Fruit fly (Drosophila melanogaster) whole organism, embryonic: ENCODE measurements around the gene inaE.

Experiments used
- Atf6 ChIP-seq: fragments of 200-800 bp; sonication (Bioruptor generic); IDR thresholded peaks from 2 replicates; pipeline ENCODE4 v1.3.6; 2022; ENCODE audit warnings: missing biosample characterization, missing genetic modification characterization
- CG10209 ChIP-seq: fragments of 200-800 bp; sonication (Bioruptor generic); optimal IDR thresholded peaks from 3 replicates; lab custom pipeline; 2017; ENCODE audit warnings: missing biosample characterization, mild to moderate bottlenecking, missing genetic modification characterization, missing genetic modification reagents
- CG10366 ChIP-seq: fragments of 200-800 bp; sonication (Bioruptor generic); IDR thresholded peaks from 2 replicates; pipeline ENCODE4 v1.3.6; 2022; ENCODE audit warnings: missing biosample characterization, missing genetic modification characterization
- CG11398 ChIP-seq: fragments of 200-800 bp; sonication (Bioruptor generic); optimal IDR thresholded peaks from 2 replicates; lab custom pipeline; 2016; ENCODE audit warnings: missing biosample characterization, missing genetic modification characterization
- CG11504 ChIP-seq: fragments of 200-800 bp; sonication (Bioruptor generic); optimal IDR thresholded peaks from 3 replicates; lab custom pipeline; 2019; ENCODE audit warnings: missing biosample characterization, mild to moderate bottlenecking, missing genetic modification characterization, moderate library complexity
- CG11696 ChIP-seq: fragments of 200-800 bp; sonication (Bioruptor generic); IDR thresholded peaks from 2 replicates; pipeline ENCODE4 v1.3.6; 2022; ENCODE audit warnings: missing biosample characterization, missing genetic modification characterization
- CG11723 ChIP-seq: fragments of 200-800 bp; sonication (Bioruptor generic); optimal IDR thresholded peaks from 2 replicates; lab custom pipeline; 2017; ENCODE audit warnings: missing biosample characterization, mild to moderate bottlenecking, missing genetic modification characterization
- CG12659 ChIP-seq: fragments of 200-800 bp; sonication (Bioruptor generic); optimal IDR thresholded peaks from 3 replicates; lab custom pipeline; 2017; ENCODE audit warnings: mild to moderate bottlenecking, missing biosample characterization, missing genetic modification reagents, missing genetic modification characterization
- CG14014 ChIP-seq: fragments of 200-800 bp; sonication (Bioruptor generic); IDR thresholded peaks from 2 replicates; pipeline ENCODE4 v1.3.6; 2022; ENCODE audit warnings: missing biosample characterization, missing genetic modification characterization
- CG14441 ChIP-seq: fragments of 200-800 bp; sonication (Bioruptor generic); IDR thresholded peaks from 2 replicates; pipeline ENCODE4 v1.3.6; 2022; ENCODE audit warnings: missing biosample characterization, missing genetic modification characterization
- CG14667 ChIP-seq: fragments of 200-800 bp; sonication (Bioruptor generic); IDR thresholded peaks from 2 replicates; pipeline ENCODE4 v1.3.6; 2022; ENCODE audit warnings: missing biosample characterization, missing genetic modification characterization
- CG14965 ChIP-seq: fragments of 200-800 bp; sonication (Bioruptor generic); optimal IDR thresholded peaks from 2 replicates; lab custom pipeline; 2016; ENCODE audit warnings: missing biosample characterization, missing genetic modification characterization, borderline replicate concordance
- CG16863 ChIP-seq: fragments of 200-800 bp; sonication (Bioruptor generic); optimal IDR thresholded peaks from 3 replicates; lab custom pipeline; 2016; ENCODE audit warnings: missing biosample characterization, missing genetic modification characterization
- CG18599 ChIP-seq: fragments of 200-800 bp; sonication (Bioruptor generic); optimal IDR thresholded peaks from 3 replicates; lab custom pipeline; 2017; ENCODE audit warnings: missing biosample characterization, missing genetic modification characterization, mild to moderate bottlenecking, moderate library complexity, missing genetic modification reagents
- CG2129 ChIP-seq: fragments of 200-800 bp; sonication (Bioruptor generic); IDR thresholded peaks from 2 replicates; pipeline ENCODE4 v1.3.6; 2022; ENCODE audit warnings: missing biosample characterization, missing genetic modification characterization; ENCODE audit not compliant: partially characterized antibody
- CG30020 ChIP-seq: fragments of 200-800 bp; optimal IDR thresholded peaks from 2 replicates; lab custom pipeline; 2019; ENCODE audit warnings: missing biosample characterization, mild to moderate bottlenecking, missing genetic modification characterization, moderate library complexity
- CG3281 ChIP-seq: fragments of 200-800 bp; sonication (Bioruptor generic); optimal IDR thresholded peaks from 3 replicates; lab custom pipeline; 2017; ENCODE audit warnings: missing biosample characterization, mild to moderate bottlenecking, missing genetic modification characterization
- CG3407 ChIP-seq: fragments of 200-800 bp; sonication (Bioruptor generic); optimal IDR thresholded peaks from 2 replicates; lab custom pipeline; 2018; ENCODE audit warnings: missing biosample characterization, mild to moderate bottlenecking, missing genetic modification characterization
- CG3847 ChIP-seq: fragments of 200-800 bp; sonication (Bioruptor generic); IDR thresholded peaks from 2 replicates; pipeline ENCODE4 v1.3.6; 2022; ENCODE audit warnings: missing biosample characterization, missing genetic modification characterization
- CG42726 ChIP-seq: fragments of 200-800 bp; sonication (Bioruptor generic); IDR thresholded peaks from 2 replicates; pipeline ENCODE4 v1.3.6; 2022; ENCODE audit warnings: missing biosample characterization, missing genetic modification characterization; ENCODE audit not compliant: partially characterized antibody
- CG6791 ChIP-seq: fragments of 200-800 bp; sonication (Bioruptor generic); IDR thresholded peaks from 3 replicates; pipeline ENCODE4 v1.3.6; 2022; ENCODE audit warnings: missing biosample characterization, missing genetic modification characterization; ENCODE audit not compliant: partially characterized antibody
- CG7357 ChIP-seq: fragments of 200-800 bp; sonication (Bioruptor generic); IDR thresholded peaks from 3 replicates; pipeline ENCODE4 v1.3.6; 2022; ENCODE audit warnings: missing biosample characterization, missing genetic modification characterization
- CG8089 ChIP-seq: fragments of 200-800 bp; sonication (Bioruptor generic); optimal IDR thresholded peaks from 3 replicates; lab custom pipeline; 2016; ENCODE audit warnings: missing biosample characterization, missing genetic modification characterization
- CG8478 ChIP-seq: fragments of >200 bp; optimal IDR thresholded peaks from 2 replicates; lab custom pipeline; 2018
- Doc2 ChIP-seq: fragments of 200-800 bp; sonication (Bioruptor generic); IDR thresholded peaks from 2 replicates; pipeline ENCODE4 v1.3.6; 2022; ENCODE audit warnings: missing biosample characterization, missing genetic modification characterization
- Doc3 ChIP-seq: fragments of 200-800 bp; sonication (Bioruptor generic); IDR thresholded peaks from 3 replicates; pipeline ENCODE4 v1.3.6; 2022; ENCODE audit warnings: missing biosample characterization, missing genetic modification characterization; ENCODE audit not compliant: partially characterized antibody
- NK7.1 ChIP-seq: fragments of 200-800 bp; sonication (Bioruptor generic); optimal IDR thresholded peaks from 3 replicates; lab custom pipeline; 2016; ENCODE audit warnings: missing biosample characterization, missing genetic modification characterization
- Rx ChIP-seq: fragments of 200-800 bp; sonication (Bioruptor generic); IDR thresholded peaks from 2 replicates; pipeline ENCODE4 v1.3.6; 2022; ENCODE audit warnings: missing biosample characterization, missing genetic modification characterization
- ara ChIP-seq: fragments of 200-800 bp; sonication (Bioruptor generic); IDR thresholded peaks from 2 replicates; pipeline ENCODE4 v1.3.6; 2022; ENCODE audit warnings: missing biosample characterization, missing genetic modification characterization
- ato ChIP-seq: fragments of 200-800 bp; sonication (Bioruptor generic); IDR thresholded peaks from 2 replicates; pipeline ENCODE4 v1.3.6; 2022; ENCODE audit warnings: missing biosample characterization, missing genetic modification characterization; ENCODE audit not compliant: partially characterized antibody
- bsh ChIP-seq, 2 experiments: fragments of 200-800 bp; sonication (Bioruptor generic); optimal IDR thresholded peaks; 2 replicates each; lab custom pipeline; 2017 to 2018; ENCODE audit warnings: mild to moderate bottlenecking in 2 of 2, missing biosample characterization in 2 of 2, missing genetic modification characterization in 2 of 2, moderate library complexity in 1 of 2
- cad ChIP-seq: fragments of >200 bp; optimal IDR thresholded peaks from 2 replicates; lab custom pipeline; 2017; ENCODE audit warnings: missing biosample characterization, missing genetic modification characterization
- crol ChIP-seq: fragments of 200-800 bp; sonication (Bioruptor generic); IDR thresholded peaks from 2 replicates; pipeline ENCODE4 v1.3.6; 2022; ENCODE audit warnings: missing biosample characterization, missing genetic modification characterization
- cwo ChIP-seq: fragments of 200-800 bp; sonication (Bioruptor generic); optimal IDR thresholded peaks from 3 replicates; lab custom pipeline; 2017; ENCODE audit warnings: missing biosample characterization, missing genetic modification characterization, mild to moderate bottlenecking, moderate library complexity, missing genetic modification reagents
- dmrt99B ChIP-seq: fragments of 200-800 bp; sonication (Bioruptor generic); optimal IDR thresholded peaks from 2 replicates; lab custom pipeline; 2018; ENCODE audit warnings: missing biosample characterization, mild to moderate bottlenecking, missing genetic modification characterization, moderate library complexity
- dpn ChIP-seq, 2 experiments: fragments of 200-800 bp; sonication (Bioruptor generic); optimal IDR thresholded peaks; 3 replicates each; lab custom pipeline; 2016; ENCODE audit warnings: missing biosample characterization in 2 of 2, missing genetic modification characterization in 2 of 2
- dysf ChIP-seq: fragments of 200-800 bp; sonication (Bioruptor generic); IDR thresholded peaks from 3 replicates; pipeline ENCODE4 v1.3.6; 2022; ENCODE audit warnings: missing biosample characterization, missing genetic modification characterization
- fd102C ChIP-seq: fragments of 200-800 bp; sonication (Bioruptor generic); optimal IDR thresholded peaks from 2 replicates; lab custom pipeline; 2018; ENCODE audit warnings: missing biosample characterization, mild to moderate bottlenecking, missing genetic modification characterization, moderate library complexity
- fd96Cb ChIP-seq: fragments of 200-800 bp; sonication (Bioruptor generic); optimal IDR thresholded peaks from 2 replicates; lab custom pipeline; 2018; ENCODE audit warnings: missing biosample characterization, mild to moderate bottlenecking, missing genetic modification characterization, moderate library complexity
- fru ChIP-seq: fragments of >200 bp; optimal IDR thresholded peaks from 2 replicates; lab custom pipeline; 2017
- gsb-n ChIP-seq: fragments of 200-800 bp; sonication (Bioruptor generic); optimal IDR thresholded peaks from 3 replicates; lab custom pipeline; 2018; ENCODE audit warnings: missing biosample characterization, mild to moderate bottlenecking, missing genetic modification characterization
- h ChIP-seq: fragments of >200 bp; optimal IDR thresholded peaks from 2 replicates; lab custom pipeline; 2017
- lilli ChIP-seq: fragments of 200-800 bp; sonication (Bioruptor generic); optimal IDR thresholded peaks from 3 replicates; lab custom pipeline; 2016; ENCODE audit warnings: missing biosample characterization, missing genetic modification characterization
- phol ChIP-seq: fragments of 200-800 bp; sonication (Bioruptor generic); optimal IDR thresholded peaks from 3 replicates; lab custom pipeline; 2018; ENCODE audit warnings: missing biosample characterization, mild to moderate bottlenecking, missing genetic modification characterization, moderate library complexity
- schlank ChIP-seq: fragments of 200-800 bp; sonication (Bioruptor generic); optimal IDR thresholded peaks from 2 replicates; lab custom pipeline; 2018; ENCODE audit warnings: missing biosample characterization, mild to moderate bottlenecking, missing genetic modification characterization
- sens ChIP-seq: fragments of 200-800 bp; sonication (Bioruptor generic); peaks from one replicate; lab custom pipeline; 2016; ENCODE audit warnings: missing biosample characterization, missing genetic modification characterization
- stc ChIP-seq: fragments of 200-800 bp; sonication (Bioruptor generic); IDR thresholded peaks from 2 replicates; pipeline ENCODE4 v1.3.6; 2022; ENCODE audit warnings: missing biosample characterization, missing genetic modification characterization
- vfl ChIP-seq: fragments of 200-800 bp; sonication (Bioruptor generic); optimal IDR thresholded peaks from 2 replicates; lab custom pipeline; 2016; ENCODE audit warnings: missing biosample characterization, missing genetic modification characterization
- vnd ChIP-seq: fragments of 200-800 bp; sonication (Bioruptor generic); IDR thresholded peaks from 3 replicates; pipeline ENCODE4 v1.3.6; 2022; ENCODE audit warnings: missing biosample characterization, missing genetic modification characterization; ENCODE audit not compliant: partially characterized antibody
- vvl ChIP-seq: fragments of 200-800 bp; sonication (Bioruptor generic); IDR thresholded peaks from 2 replicates; pipeline ENCODE4 v1.3.6; 2022; ENCODE audit warnings: missing biosample characterization, missing genetic modification characterization
- zfh1 ChIP-seq: fragments of 200-800 bp; sonication (Bioruptor generic); IDR thresholded peaks from 3 replicates; pipeline ENCODE4 v1.3.6; 2022; ENCODE audit warnings: missing biosample characterization, missing genetic modification characterization

The inaE gene

DNA sequence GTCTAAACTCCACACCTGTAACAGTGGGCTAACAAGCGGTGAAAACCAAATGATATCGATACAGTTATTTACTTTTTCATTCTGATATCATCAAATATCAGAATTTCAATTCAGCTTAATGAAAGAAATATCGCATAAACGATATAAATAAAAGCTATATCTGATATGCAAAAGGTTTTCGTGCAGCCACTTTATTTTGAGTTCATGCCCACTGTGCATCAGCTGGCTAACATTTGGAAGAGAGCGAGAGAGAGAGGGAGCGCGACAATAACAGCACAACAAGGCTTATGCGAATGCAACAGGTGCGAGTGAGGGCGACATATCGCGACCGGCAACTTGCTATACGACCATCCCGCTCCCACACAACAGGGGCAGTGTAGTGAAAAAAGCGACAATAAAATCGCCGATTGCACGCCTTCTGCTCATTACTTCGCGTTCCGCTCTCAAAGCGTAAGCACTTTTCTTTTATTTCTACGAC is 44.1 kb upstream of the inaE start, which contains the start of gene CG11151 (continued):
- TF ChIP-seq CG18599 (GFP tag; lab: Kevin White, UChicago), result peak; percentile 98
- TF ChIP-seq CG14667 (GFP tag; lab: Robert Waterston, UW), result peak; percentile 91
- TF ChIP-seq CG3281, result peak; percentile 97
- peak; percentile 98 for TF ChIP-seq vvl (GFP tag; lab: Robert Waterston, UW)
- peak; percentile 94 for TF ChIP-seq stc (GFP tag; lab: Robert Waterston, UW)
- TF ChIP-seq CG10209 (GFP tag; lab: Kevin White, UChicago), result peak; percentile 97
- TF ChIP-seq CG11723 (GFP tag; lab: Kevin White, UChicago), result peak; percentile 96
- TF ChIP-seq ato (GFP tag; lab: Robert Waterston, UW), result no peak
- TF ChIP-seq CG12659 (GFP tag; lab: Kevin White, UChicago), result peak; percentile 98
- TF ChIP-seq Atf6, result peak; percentile 96
- TF ChIP-seq NK7.1 (GFP tag; lab: Kevin White, UChicago), result peak; percentile 93
- peak; percentile 96 for TF ChIP-seq CG8089
- no peak for TF ChIP-seq cad (GFP tag; lab: Kevin White, UChicago)
- TF ChIP-seq CG11398 (GFP tag; lab: Kevin White, UChicago), result peak; percentile 97
- TF ChIP-seq CG6791 (GFP tag; lab: Robert Waterston, UW), result peak; percentile 66; the same call in 2 of the 3 replicates
- peak; percentile 92 for TF ChIP-seq CG3847
- TF ChIP-seq vnd (GFP tag; lab: Robert Waterston, UW), result peak; percentile 67
- peak; percentile 87 for TF ChIP-seq fd102C (GFP tag; lab: Kevin White, UChicago)
- TF ChIP-seq cwo (GFP tag; lab: Kevin White, UChicago), result peak; percentile 94
- peak; percentile 96 for TF ChIP-seq zfh1
- peak; percentile 80 for TF ChIP-seq CG30020 (tag; lab: Kevin White, UChicago)
- peak; percentile 82 for TF ChIP-seq CG7357 (GFP tag; lab: Robert Waterston, UW)
- peak; percentile 97 for TF ChIP-seq dpn (GFP tag; optimal IDR thresholded peaks at IDR 0.05; lab: Kevin White, UChicago)
- TF ChIP-seq lilli (GFP tag; lab: Kevin White, UChicago), result peak; percentile 98
- TF ChIP-seq CG14014 (GFP tag; lab: Robert Waterston, UW), result peak; percentile 95
- no peak for TF ChIP-seq h
- peak; percentile 98 for TF ChIP-seq dmrt99B (tag; lab: Kevin White, UChicago)
- peak; percentile 96 for TF ChIP-seq CG11504
- no peak for TF ChIP-seq Doc2 (GFP tag; lab: Robert Waterston, UW)
- no peak for TF ChIP-seq fru
- TF ChIP-seq CG8478 (lab: Kevin White, UChicago), result peak; percentile 96
- peak; percentile 93 for TF ChIP-seq Rx
- TF ChIP-seq CG3407 (GFP tag; lab: Kevin White, UChicago), result peak; percentile 94
- peak; percentile 96 for TF ChIP-seq schlank (tag; lab: Kevin White, UChicago)
- peak; percentile 95 for TF ChIP-seq vfl (GFP tag; lab: Kevin White, UChicago)
- peak; percentile 95 for TF ChIP-seq CG10366 (GFP tag; lab: Robert Waterston, UW)
- peak; percentile 87 for TF ChIP-seq CG11696 (GFP tag; lab: Robert Waterston, UW)
- TF ChIP-seq gsb-n (tag; lab: Kevin White, UChicago), result peak; percentile 98
- 0 out of 3 replicates have a peak, but pooled peaks have one; percentile 30 for TF ChIP-seq Doc3
- peak; percentile 99 for TF ChIP-seq sens (GFP tag; lab: Kevin White, UChicago)
- TF ChIP-seq dysf (GFP tag; lab: Robert Waterston, UW), result peak; percentile 96
- peak; percentile 95 for TF ChIP-seq ara (GFP tag; lab: Robert Waterston, UW)
- peak; percentile 70 for TF ChIP-seq CG14965 (GFP tag; lab: Kevin White, UChicago)
- peak; percentile 44; the same call in 1 of the 2 replicates for TF ChIP-seq crol (GFP tag; lab: Robert Waterston, UW)
- TF ChIP-seq CG42726 (GFP tag; lab: Robert Waterston, UW), result peak; percentile 51; the same call in 1 of the 2 replicates
- TF ChIP-seq CG2129, result no peak
- peak; percentile 96 to 98 for TF ChIP-seq bsh (GFP tag; optimal IDR thresholded peaks at IDR 0.05; lab: Kevin White, UChicago)
- TF ChIP-seq CG14441, result peak; percentile 96
- peak; percentile 95 for TF ChIP-seq phol (tag; lab: Kevin White, UChicago)
- peak; percentile 98 for TF ChIP-seq fd96Cb (tag; lab: Kevin White, UChicago)
- TF ChIP-seq CG16863 (GFP tag; lab: Kevin White, UChicago), result peak; percentile 97
